Worm (Caenorhabditis elegans) whole organism, late embryonic: ENCODE measurements around the gene srh-300.

Experiments
- ceh-9 ChIP-seq: sonication (generic microtip); optimal IDR thresholded peaks from 2 replicates; lab custom pipeline; 2016; ENCODE audit warnings: mild to moderate bottlenecking, missing genetic modification characterization, inconsistent platforms, missing compliant biosample characterization
- hlh-8 ChIP-seq: sonication (generic microtip); optimal IDR thresholded peaks from 2 replicates; lab custom pipeline; 2016; ENCODE audit warnings: missing genotype, missing genetic modification characterization, missing compliant biosample characterization
- nfya-1 ChIP-seq: sonication (generic microtip); optimal IDR thresholded peaks from 2 replicates; lab custom pipeline; 2017; ENCODE audit warnings: missing genetic modification characterization, mild to moderate bottlenecking, missing compliant biosample characterization, antibody characterized with exemption, moderate library complexity
- pqm-1 ChIP-seq: sonication (generic microtip); optimal IDR thresholded peaks from 2 replicates; lab custom pipeline; 2016; ENCODE audit warnings: missing genetic modification characterization, missing compliant biosample characterization
- sox-4 ChIP-seq: sonication (generic microtip); optimal IDR thresholded peaks from 2 replicates; lab custom pipeline; 2017; ENCODE audit warnings: mild to moderate bottlenecking, missing genetic modification characterization, inconsistent platforms, missing compliant biosample characterization
- syd-9 ChIP-seq: sonication (generic microtip); optimal IDR thresholded peaks from 2 replicates; lab custom pipeline; 2016; ENCODE audit warnings: mild to moderate bottlenecking, missing genetic modification characterization, moderate library complexity, missing compliant biosample characterization

DNA sequence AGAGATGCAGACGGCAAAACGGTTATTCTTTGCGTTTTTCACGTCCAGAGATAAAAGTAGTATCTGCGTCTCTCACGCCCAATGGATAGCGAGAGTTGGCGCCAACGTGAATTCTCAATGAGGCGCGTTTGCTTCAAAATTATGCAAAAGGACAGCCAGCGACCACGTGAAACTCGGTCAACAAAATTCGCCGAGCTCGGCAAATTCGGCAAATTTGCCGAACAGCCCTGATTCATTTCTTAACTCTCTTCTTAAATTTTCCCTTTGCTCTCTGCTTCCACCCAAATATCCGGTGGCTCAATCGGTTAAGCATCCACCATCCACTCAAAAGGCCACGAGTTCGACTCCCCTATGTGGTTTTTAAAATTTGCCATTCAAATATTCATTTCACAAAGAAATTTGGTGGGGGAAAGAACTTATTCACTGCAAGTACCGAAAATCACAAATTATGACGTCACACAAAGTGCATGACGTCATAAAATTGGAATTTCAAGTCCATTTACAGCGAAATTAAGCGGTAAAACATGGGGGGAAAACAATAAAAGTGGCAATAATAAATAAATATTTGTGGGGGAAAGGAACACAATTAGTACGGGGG is 23.6 kb downstream of the srh-300 start:
- no peak for TF ChIP-seq syd-9 (tag; lab: Kevin White, UChicago)
- no peak for TF ChIP-seq nfya-1
- TF ChIP-seq pqm-1 (tag; lab: Kevin White, UChicago): no peak
- TF ChIP-seq sox-4: no peak
- no peak for TF ChIP-seq ceh-9 (tag; lab: Kevin White, UChicago)
- TF ChIP-seq hlh-8 (tag; lab: Kevin White, UChicago): no peak
